Worm (Caenorhabditis elegans): Measurements from ENCODE around the gene romo-1.

DNA sequence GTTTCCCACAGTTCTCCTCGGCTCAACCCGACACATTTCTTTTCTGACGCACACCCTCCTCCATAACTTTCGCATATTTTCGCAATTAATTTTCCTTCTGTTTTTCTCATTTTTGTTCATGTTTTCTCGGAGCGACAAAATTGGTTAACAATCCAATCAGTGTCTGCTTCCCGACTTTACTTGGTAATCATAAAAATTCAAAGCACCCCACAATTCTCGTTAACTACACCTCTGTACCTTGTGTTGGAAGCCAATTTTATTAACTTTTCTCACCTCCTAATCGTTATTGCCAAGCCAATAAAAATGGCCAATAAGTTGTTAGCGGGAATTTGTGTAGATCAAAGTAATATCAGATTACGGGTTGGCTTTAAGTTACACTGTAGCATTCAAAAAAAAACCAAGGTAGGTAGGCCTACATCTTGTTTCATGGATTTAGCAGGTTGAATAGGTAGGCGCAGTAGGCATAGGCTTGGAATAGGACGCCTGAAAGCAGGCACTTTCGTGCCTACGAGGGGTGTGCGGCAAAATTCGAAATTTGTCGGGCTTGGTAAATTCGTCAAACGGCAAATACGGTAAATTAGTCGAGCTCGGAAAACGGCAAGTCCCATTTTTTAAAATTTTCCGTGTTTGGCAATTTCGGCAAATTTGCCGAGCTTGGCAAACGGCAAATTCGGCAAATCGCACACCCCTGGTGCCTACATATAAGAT is 7.1 kb downstream of the romo-1 start:
- TF ChIP-seq med-1 (GFP tag; optimal IDR thresholded peaks at IDR 0.05; ENCODE audit: insufficient read depth) (no peak), flt-1 (GFP tag; IDR thresholded peaks at IDR 0.05) (no peak), ztf-23 (GFP tag; IDR thresholded peaks at IDR 0.05) (no peak), ztf-29 (GFP tag; IDR thresholded peaks at IDR 0.05) (no peak), klf-2 (GFP tag; conservative IDR thresholded peaks at IDR 0.05) (no peak), cog-1 (tag; optimal IDR thresholded peaks at IDR 0.05) (no peak), ref-1 (GFP tag; conservative IDR thresholded peaks at IDR 0.05) (no peak)
